Fruit fly (Drosophila melanogaster): ENCODE data around the gene tko.

Gene tko

dm6 chrX:2443798-2444197, at the start of gene tko:
Gene tko, minus strand, starts transcription at chrX:2443976.
- TF ChIP-seq ttk (optimal IDR thresholded peaks at IDR 0.05) (no peak), psq (optimal IDR thresholded peaks at IDR 0.05) (no peak), insv (optimal IDR thresholded peaks at IDR 0.05) (no peak), Sin3A (optimal IDR thresholded peaks at IDR 0.05) (no peak), Myc (optimal IDR thresholded peaks at IDR 0.05) (no peak), h (optimal IDR thresholded peaks at IDR 0.05) (no peak)

dm6 chrX:2469843-2470442, 26.2 kb upstream of the tko start, which contains the start of gene boi:
Gene boi, minus strand, starts transcription at chrX:2470043.
- TF ChIP-seq h (optimal IDR thresholded peaks at IDR 0.05): no peak
- no peak for TF ChIP-seq ttk (optimal IDR thresholded peaks at IDR 0.05)

dm6 chrX:2468576-2468975, 24.8 kb upstream of the tko start:
- TF ChIP-seq psq (optimal IDR thresholded peaks at IDR 0.05): no peak
- no peak for TF ChIP-seq Myc (optimal IDR thresholded peaks at IDR 0.05)

dm6 chrX:2466919-2467318, 23.1 kb upstream of the tko start:
- TF ChIP-seq Sin3A (optimal IDR thresholded peaks at IDR 0.05): no peak

- TF ChIP-seq h (optimal IDR thresholded peaks at IDR 0.05) (no peak), psq (optimal IDR thresholded peaks at IDR 0.05) (no peak), Myc (optimal IDR thresholded peaks at IDR 0.05) (no peak), ttk (optimal IDR thresholded peaks at IDR 0.05) (no peak), insv (optimal IDR thresholded peaks at IDR 0.05) (no peak), Sin3A (optimal IDR thresholded peaks at IDR 0.05) (no peak)
Measured at dm6 chrX:2465687-2466086, 21.9 kb upstream of the tko start.

dm6 chrX:2464189-2464588, 20.4 kb upstream of the tko start:
- no peak for TF ChIP-seq Sin3A (optimal IDR thresholded peaks at IDR 0.05)
- no peak for TF ChIP-seq psq (optimal IDR thresholded peaks at IDR 0.05)
- no peak for TF ChIP-seq ttk (optimal IDR thresholded peaks at IDR 0.05)
- TF ChIP-seq insv (optimal IDR thresholded peaks at IDR 0.05): no peak
- no peak for TF ChIP-seq Myc (optimal IDR thresholded peaks at IDR 0.05)
- no peak for TF ChIP-seq h (optimal IDR thresholded peaks at IDR 0.05)

- no peak for TF ChIP-seq ttk (optimal IDR thresholded peaks at IDR 0.05)
- no peak for TF ChIP-seq Sin3A (optimal IDR thresholded peaks at IDR 0.05)
Measured at dm6 chrX:2462919-2463544, 19.3 kb upstream of the tko start.

dm6 chrX:2461421-2462393, 17.9 kb upstream of the tko start:
- TF ChIP-seq Myc (optimal IDR thresholded peaks at IDR 0.05) (no peak), insv (optimal IDR thresholded peaks at IDR 0.05) (no peak), psq (optimal IDR thresholded peaks at IDR 0.05) (no peak), ttk (optimal IDR thresholded peaks at IDR 0.05) (no peak)

- TF ChIP-seq Sin3A (optimal IDR thresholded peaks at IDR 0.05): no peak
- TF ChIP-seq insv (optimal IDR thresholded peaks at IDR 0.05): no peak
- no peak for TF ChIP-seq ttk (optimal IDR thresholded peaks at IDR 0.05)
- TF ChIP-seq h (optimal IDR thresholded peaks at IDR 0.05): no peak
Measured at dm6 chrX:2459843-2460242, 16.1 kb upstream of the tko start.

dm6 chrX:2457863-2458458, 14.2 kb upstream of the tko start:
- TF ChIP-seq insv (optimal IDR thresholded peaks at IDR 0.05): no peak
- no peak for TF ChIP-seq ttk (optimal IDR thresholded peaks at IDR 0.05)
- TF ChIP-seq Sin3A (optimal IDR thresholded peaks at IDR 0.05): no peak
- TF ChIP-seq Myc (optimal IDR thresholded peaks at IDR 0.05): no peak
- no peak for TF ChIP-seq psq (optimal IDR thresholded peaks at IDR 0.05)
- no peak for TF ChIP-seq h (optimal IDR thresholded peaks at IDR 0.05)

dm6 chrX:2455337-2456246, 11.8 kb upstream of the tko start:
- TF ChIP-seq Sin3A (optimal IDR thresholded peaks at IDR 0.05): no peak
- no peak for TF ChIP-seq h (optimal IDR thresholded peaks at IDR 0.05)
- TF ChIP-seq insv (optimal IDR thresholded peaks at IDR 0.05): no peak
- no peak for TF ChIP-seq ttk (optimal IDR thresholded peaks at IDR 0.05)
- no peak for TF ChIP-seq psq (optimal IDR thresholded peaks at IDR 0.05)
- TF ChIP-seq Myc (optimal IDR thresholded peaks at IDR 0.05): no peak

- TF ChIP-seq ttk (optimal IDR thresholded peaks at IDR 0.05) (no peak), Myc (optimal IDR thresholded peaks at IDR 0.05) (no peak), h (optimal IDR thresholded peaks at IDR 0.05) (no peak)
Measured at dm6 chrX:2453772-2454171, 10.0 kb upstream of the tko start.

All from Kc167 (cell line).